Worm (Caenorhabditis elegans) whole organism, L2 larva: Measurements from ENCODE around the gene kbp-1.

Experiments
- C34F6.9 ChIP-seq: fragments of 150-350 bp; optimal IDR thresholded peaks from 2 replicates; lab custom pipeline; 2014; ENCODE audit warnings: missing biosample characterization, missing genetic modification characterization
- F13H6.1 ChIP-seq: sonication (generic microtip); optimal IDR thresholded peaks from 2 replicates; lab custom pipeline; 2016; ENCODE audit warnings: missing genetic modification characterization, missing compliant biosample characterization
- R02D3.7 ChIP-seq: fragments of 150-350 bp; optimal IDR thresholded peaks from 2 replicates; lab custom pipeline; 2014; ENCODE audit warnings: missing biosample characterization, missing genetic modification characterization
- ZK546.5 ChIP-seq: sonication (generic microtip); optimal IDR thresholded peaks from 2 replicates; lab custom pipeline; 2017; ENCODE audit warnings: missing biosample characterization, missing genetic modification characterization
- alr-1 ChIP-seq: fragments of 150-350 bp; optimal IDR thresholded peaks from 2 replicates; lab custom pipeline; 2014; ENCODE audit warnings: missing biosample characterization, missing genetic modification characterization
- aly-2 ChIP-seq: fragments of 150-350 bp; optimal IDR thresholded peaks from 2 replicates; lab custom pipeline; 2014; ENCODE audit warnings: missing biosample characterization, missing genetic modification characterization
- ama-1 ChIP-seq: fragments of 150-350 bp; optimal IDR thresholded peaks from 2 replicates; lab custom pipeline; 2018; ENCODE audit warnings: inconsistent platforms
- blmp-1 ChIP-seq: sonication (generic microtip); optimal IDR thresholded peaks from 2 replicates; lab custom pipeline; 2017; ENCODE audit warnings: missing genetic modification characterization, mild to moderate bottlenecking, missing compliant biosample characterization, antibody characterized with exemption, moderate library complexity; ENCODE audit not compliant: insufficient read depth
- ceh-16 ChIP-seq: fragments of 150-350 bp; optimal IDR thresholded peaks from 2 replicates; lab custom pipeline; 2014; ENCODE audit warnings: missing biosample characterization, missing genetic modification characterization
- ceh-82 ChIP-seq: fragments of 150-350 bp; optimal IDR thresholded peaks from 2 replicates; lab custom pipeline; 2014; ENCODE audit warnings: missing biosample characterization, missing genetic modification characterization
- crh-2 ChIP-seq: sonication (generic microtip); optimal IDR thresholded peaks from 2 replicates; lab custom pipeline; 2017; ENCODE audit warnings: missing biosample characterization, missing genetic modification characterization
- dmd-4 ChIP-seq: sonication (generic microtip); optimal IDR thresholded peaks from 2 replicates; lab custom pipeline; 2017; ENCODE audit warnings: missing biosample characterization, missing genetic modification characterization
- egl-27 ChIP-seq: sonication (generic microtip); optimal IDR thresholded peaks from 3 replicates; lab custom pipeline; 2017; ENCODE audit warnings: missing biosample characterization, missing genetic modification reagents, missing genetic modification characterization
- elt-1 ChIP-seq: fragments of 150-350 bp; optimal IDR thresholded peaks from 2 replicates; lab custom pipeline; 2014; ENCODE audit warnings: missing biosample characterization, missing genetic modification characterization
- fos-1 ChIP-seq: fragments of 150-350 bp; optimal IDR thresholded peaks from 2 replicates; lab custom pipeline; 2014; ENCODE audit warnings: missing biosample characterization, missing genetic modification characterization
- gmeb-1 ChIP-seq: fragments of 150-350 bp; optimal IDR thresholded peaks from 2 replicates; lab custom pipeline; 2014; ENCODE audit warnings: missing biosample characterization, missing genetic modification characterization
- lin-11 ChIP-seq: fragments of 150-350 bp; sonication (generic microtip); optimal IDR thresholded peaks from 2 replicates; lab custom pipeline; 2014; ENCODE audit warnings: missing biosample characterization, missing genetic modification characterization, inconsistent platforms, mixed read lengths
- lin-13 ChIP-seq: fragments of 150-350 bp; optimal IDR thresholded peaks from 2 replicates; lab custom pipeline; 2014; ENCODE audit warnings: missing biosample characterization, missing genetic modification reagents, missing genetic modification characterization
- lin-39 ChIP-seq: fragments of 150-350 bp; optimal IDR thresholded peaks from 2 replicates; lab custom pipeline; 2014; ENCODE audit warnings: missing biosample characterization, missing genetic modification reagents, missing genetic modification characterization
- lsy-2 ChIP-seq, 2 experiments: fragments of 150-350 bp in 1 of 2; sonication (generic microtip) in 1 of 2; optimal IDR thresholded peaks; 2 replicates each; lab custom pipeline; 2014 to 2017; ENCODE audit warnings: missing biosample characterization in 2 of 2, missing genetic modification characterization in 2 of 2
- mbf-1 ChIP-seq: sonication (generic microtip); optimal IDR thresholded peaks from 2 replicates; lab custom pipeline; 2017; ENCODE audit warnings: missing biosample characterization, missing genetic modification characterization
- mdl-1 ChIP-seq, 2 experiments: fragments of 150-350 bp in 1 of 2; sonication (generic microtip) in 1 of 2; optimal IDR thresholded peaks; 2 replicates each; lab custom pipeline; 2017; ENCODE audit warnings: missing biosample characterization in 2 of 2, missing genetic modification characterization in 2 of 2
- nhr-10 ChIP-seq: sonication (generic microtip); optimal IDR thresholded peaks from 2 replicates; lab custom pipeline; 2017; ENCODE audit warnings: missing biosample characterization, missing genetic modification characterization
- nhr-129 ChIP-seq: fragments of 150-350 bp; optimal IDR thresholded peaks from 2 replicates; lab custom pipeline; 2014; ENCODE audit warnings: missing biosample characterization, missing genetic modification characterization
- nhr-23 ChIP-seq: fragments of 150-350 bp; optimal IDR thresholded peaks from 2 replicates; lab custom pipeline; 2014; ENCODE audit warnings: missing biosample characterization, missing genetic modification reagents, missing genetic modification characterization
- nhr-237 ChIP-seq: fragments of 150-350 bp; optimal IDR thresholded peaks from 2 replicates; lab custom pipeline; 2014; ENCODE audit warnings: missing biosample characterization, missing genetic modification characterization
- nhr-25 ChIP-seq: fragments of 150-350 bp; sonication (generic microtip); optimal IDR thresholded peaks from 3 replicates; lab custom pipeline; 2014; ENCODE audit warnings: missing biosample characterization, missing genetic modification characterization
- nhr-6 ChIP-seq: fragments of 150-350 bp; optimal IDR thresholded peaks from 2 replicates; lab custom pipeline; 2014; ENCODE audit warnings: missing biosample characterization, missing genetic modification characterization
- nhr-77 ChIP-seq: fragments of 150-350 bp; optimal IDR thresholded peaks from 2 replicates; lab custom pipeline; 2014; ENCODE audit warnings: missing biosample characterization, missing genetic modification characterization
- peb-1 ChIP-seq: fragments of 150-350 bp; optimal IDR thresholded peaks from 2 replicates; lab custom pipeline; 2014; ENCODE audit warnings: missing biosample characterization, missing genetic modification characterization
- skn-1 ChIP-seq: sonication (generic microtip); optimal IDR thresholded peaks from 2 replicates; lab custom pipeline; 2017; ENCODE audit warnings: missing biosample characterization, missing genetic modification characterization
- sma-3 ChIP-seq: sonication (generic microtip); optimal IDR thresholded peaks from 2 replicates; lab custom pipeline; 2016; ENCODE audit warnings: missing genetic modification reagents, missing genetic modification characterization, missing compliant biosample characterization
- sma-9 ChIP-seq, 2 experiments: fragments of 150-350 bp in 1 of 2; sonication (generic microtip) in 1 of 2; optimal IDR thresholded peaks; 2 replicates each; lab custom pipeline; 2014 to 2016; ENCODE audit warnings: missing genetic modification characterization in 2 of 2, mild to moderate bottlenecking in 1 of 2, missing biosample characterization in 1 of 2, missing compliant biosample characterization in 1 of 2, missing genetic modification reagents in 1 of 2, moderate library complexity in 1 of 2
- snpc-4 ChIP-seq: fragments of 150-350 bp; optimal IDR thresholded peaks from 2 replicates; lab custom pipeline; 2014; ENCODE audit warnings: missing biosample characterization, missing genetic modification characterization
- unc-39 ChIP-seq: fragments of 150-350 bp; optimal IDR thresholded peaks from 2 replicates; lab custom pipeline; 2014; ENCODE audit warnings: missing biosample characterization, missing genetic modification characterization
- unc-55 ChIP-seq: fragments of 150-350 bp; sonication (generic microtip); optimal IDR thresholded peaks from 3 replicates; lab custom pipeline; 2014; ENCODE audit warnings: missing biosample characterization, missing genetic modification reagents, missing genetic modification characterization
- unc-62 ChIP-seq: fragments of 150-350 bp; optimal IDR thresholded peaks from 2 replicates; lab custom pipeline; 2014; ENCODE audit warnings: missing biosample characterization, missing genetic modification reagents, missing genetic modification characterization
- ztf-1 ChIP-seq: fragments of 200-800 bp; sonication (Bioruptor generic); conservative IDR thresholded peaks from 2 replicates; pipeline ENCODE4 v1.3.6; 2022; ENCODE audit warnings: missing genetic modification characterization, missing compliant biosample characterization
- ztf-4 ChIP-seq: fragments of 150-350 bp; optimal IDR thresholded peaks from 2 replicates; lab custom pipeline; 2014; ENCODE audit warnings: missing biosample characterization, missing genetic modification characterization

The kbp-1 gene

ce11 chrIII:6903056-6903977 is 33.9 kb downstream of the kbp-1 start, which contains the start of the genes brc-2 and T07E3.3:
Gene brc-2 (minus strand): TSS chrIII:6903106.
Gene T07E3.3 (plus strand): TSS chrIII:6903877.
- TF ChIP-seq ama-1 (no peak), fos-1 (peak; percentile 65), nhr-23 (tag; lab: Kevin White, UChicago) (no peak), ceh-16 (tag; lab: Kevin White, UChicago) (no peak), C34F6.9 (peak; percentile 52), blmp-1 (tag; lab: Kevin White, UChicago) (no peak), lin-13 (GFP tag; lab: Kevin White, UChicago) (no peak), elt-1 (tag; lab: Kevin White, UChicago) (no peak), aly-2 (tag; lab: Kevin White, UChicago) (no peak), mdl-1 (tag; optimal IDR thresholded peaks at IDR 0.05; lab: Kevin White, UChicago) (no peak), ztf-1 (GFP tag; lab: Robert Waterston, UW) (no peak), nhr-129 (peak; percentile 2), unc-39 (no peak), sma-9 (GFP tag; optimal IDR thresholded peaks at IDR 0.05; lab: Kevin White, UChicago) (peak; percentile 2), sma-9 (tag; optimal IDR thresholded peaks at IDR 0.05; lab: Kevin White, UChicago) (no peak), nhr-237 (tag; lab: Kevin White, UChicago) (no peak), nhr-77 (no peak), ZK546.5 (tag; lab: Kevin White, UChicago) (no peak), snpc-4 (tag; lab: Kevin White, UChicago) (no peak), sma-3 (GFP tag; lab: Kevin White, UChicago) (no peak), unc-55 (GFP tag; lab: Kevin White, UChicago) (peak; percentile 13), peb-1 (no peak), ceh-82 (tag; lab: Kevin White, UChicago) (no peak), lin-11 (tag; lab: Kevin White, UChicago) (no peak), nhr-10 (tag; lab: Kevin White, UChicago) (no peak), R02D3.7 (tag; lab: Kevin White, UChicago) (no peak), mbf-1 (tag; lab: Kevin White, UChicago) (no peak), unc-62 (GFP tag; lab: Kevin White, UChicago) (no peak), skn-1 (tag; lab: Kevin White, UChicago) (no peak), lsy-2 (tag; optimal IDR thresholded peaks at IDR 0.05; lab: Kevin White, UChicago) (peak in 1 of 2 experiments; percentile 11), F13H6.1 (tag; lab: Kevin White, UChicago) (no peak), lin-39 (tag; lab: Kevin White, UChicago) (no peak), alr-1 (tag; lab: Kevin White, UChicago) (no peak), gmeb-1 (tag; lab: Kevin White, UChicago) (no peak), ztf-4 (no peak), dmd-4 (tag; lab: Kevin White, UChicago) (no peak)

- TF ChIP-seq egl-27 (tag; lab: Kevin White, UChicago) (no peak), lsy-2 (tag; optimal IDR thresholded peaks at IDR 0.05; lab: Kevin White, UChicago) (peak in 1 of 2 experiments; percentile 26)
Measured at ce11 chrIII:6904468-6904867, 35.0 kb downstream of the kbp-1 start.

ce11 chrIII:6906409-6906808 is 37.0 kb downstream of the kbp-1 start, which contains the start of gene T07E3.2:
Gene T07E3.2 (plus strand): TSS chrIII:6906709.
- TF ChIP-seq sma-9 (GFP tag; optimal IDR thresholded peaks at IDR 0.05; lab: Kevin White, UChicago), result no peak
- no peak for TF ChIP-seq sma-9 (tag; optimal IDR thresholded peaks at IDR 0.05; lab: Kevin White, UChicago)
- TF ChIP-seq crh-2 (tag; lab: Kevin White, UChicago), result no peak
- no peak for TF ChIP-seq ceh-16 (tag; lab: Kevin White, UChicago)
- no peak for TF ChIP-seq ama-1
- no peak for TF ChIP-seq mdl-1 (tag; optimal IDR thresholded peaks at IDR 0.05; lab: Kevin White, UChicago)
- TF ChIP-seq alr-1 (tag; lab: Kevin White, UChicago), result no peak
- no peak for TF ChIP-seq ztf-4
- no peak for TF ChIP-seq blmp-1 (tag; lab: Kevin White, UChicago)
- TF ChIP-seq nhr-25, result no peak
- TF ChIP-seq nhr-6 (tag; lab: Kevin White, UChicago), result no peak
